Worm (Caenorhabditis elegans) whole organism, mixed stage, embryonic: ENCODE results near the gene srh-137.

ENCODE experiments used
- ces-1 ChIP-seq: fragments of 150-350 bp; optimal IDR thresholded peaks from 2 replicates; lab custom pipeline; 2014; ENCODE audit warnings: missing biosample characterization, missing genetic modification reagents, missing genetic modification characterization
- lin-13 ChIP-seq: fragments of 150-350 bp; optimal IDR thresholded peaks from 2 replicates; lab custom pipeline; 2014; ENCODE audit warnings: missing biosample characterization, missing genetic modification characterization
- nhr-12 ChIP-seq: fragments of 150-350 bp; optimal IDR thresholded peaks from 2 replicates; lab custom pipeline; 2014; ENCODE audit warnings: missing biosample characterization, missing genetic modification characterization
- nhr-237 ChIP-seq: fragments of 150-350 bp; optimal IDR thresholded peaks from 2 replicates; lab custom pipeline; 2014; ENCODE audit warnings: missing biosample characterization, missing genetic modification characterization
- nhr-76 ChIP-seq: sonication (generic microtip); optimal IDR thresholded peaks from 2 replicates; lab custom pipeline; 2017; ENCODE audit warnings: missing biosample characterization, missing genetic modification characterization
- pha-4 ChIP-seq: fragments of 150-350 bp; optimal IDR thresholded peaks from 2 replicates; lab custom pipeline; 2018; ENCODE audit warnings: missing biosample characterization, missing genetic modification reagents, missing genetic modification characterization
- unc-120 ChIP-seq: sonication (generic microtip); optimal IDR thresholded peaks from 2 replicates; lab custom pipeline; 2017; ENCODE audit warnings: missing genetic modification characterization, missing compliant biosample characterization; ENCODE audit not compliant: poor library complexity, severe bottlenecking
- unc-39 ChIP-seq: fragments of 150-350 bp; optimal IDR thresholded peaks from 2 replicates; lab custom pipeline; 2014; ENCODE audit warnings: missing biosample characterization, missing genetic modification characterization
- ztf-11 ChIP-seq: fragments of 150-350 bp; optimal IDR thresholded peaks from 2 replicates; lab custom pipeline; 2014; ENCODE audit warnings: missing biosample characterization, missing genetic modification characterization

ce11 chrV:16697178-16697577, 19.3 kb downstream of the srh-137 start, which contains the start of gene srw-41:
- no peak for TF ChIP-seq nhr-76 (tag; lab: Kevin White, UChicago)
- TF ChIP-seq ztf-11 = no peak
- TF ChIP-seq ces-1 (GFP tag; lab: Kevin White, UChicago) = no peak
- no peak for TF ChIP-seq nhr-12 (tag; lab: Kevin White, UChicago)
- no peak for TF ChIP-seq unc-39 (tag; lab: Kevin White, UChicago)
- TF ChIP-seq nhr-237 (tag; lab: Kevin White, UChicago) = no peak
- TF ChIP-seq pha-4 = no peak
- TF ChIP-seq lin-13 (tag; lab: Kevin White, UChicago) = no peak
- no peak for TF ChIP-seq unc-120
